Worm (Caenorhabditis elegans): ENCODE data around the gene srh-219.

ce11 chrV:15484537-15484936 is 10.7 kb upstream of the srh-219 start, which contains the start of gene C06B8.3:
- TF ChIP-seq pha-4 (tag; optimal IDR thresholded peaks at IDR 0.05) (no peak), elt-1 (tag; optimal IDR thresholded peaks at IDR 0.05; ENCODE audit: borderline replicate concordance, insufficient read depth) (no peak)

All from whole organism, mixed stage, embryonic.